Worm (Caenorhabditis elegans) whole organism, L3 larva: ENCODE data around the gene gakh-1.

Experiments
- ZK546.5 ChIP-seq: sonication (generic microtip); optimal IDR thresholded peaks from 2 replicates; lab custom pipeline; 2017; ENCODE audit warnings: missing biosample characterization, missing genetic modification characterization
- elt-1 ChIP-seq: fragments of 150-350 bp; optimal IDR thresholded peaks from 2 replicates; lab custom pipeline; 2014; ENCODE audit warnings: missing biosample characterization, missing genetic modification characterization
- eor-1 ChIP-seq, 2 experiments: fragments of 150-350 bp; optimal IDR thresholded peaks; 2 replicates each; lab custom pipeline; 2014 to 2018; ENCODE audit warnings: missing biosample characterization in 2 of 2, missing genetic modification characterization in 2 of 2
- lin-39 ChIP-seq: fragments of 150-350 bp; optimal IDR thresholded peaks from 2 replicates; lab custom pipeline; 2018; ENCODE audit warnings: missing biosample characterization, missing genetic modification reagents, missing genetic modification characterization
- lsy-12 ChIP-seq: sonication (generic microtip); optimal IDR thresholded peaks from 2 replicates; lab custom pipeline; 2016; ENCODE audit warnings: mild to moderate bottlenecking, missing genetic modification characterization, missing compliant biosample characterization
- nhr-23 ChIP-seq: fragments of 150-350 bp; optimal IDR thresholded peaks from 2 replicates; lab custom pipeline; 2014; ENCODE audit warnings: missing biosample characterization, missing genetic modification reagents, missing genetic modification characterization
- nhr-76 ChIP-seq: fragments of 150-350 bp; sonication (generic microtip); optimal IDR thresholded peaks from 5 replicates; lab custom pipeline; 2014; ENCODE audit warnings: missing biosample characterization, missing genetic modification characterization
- nhr-77 ChIP-seq: fragments of 150-350 bp; optimal IDR thresholded peaks from 2 replicates; lab custom pipeline; 2014; ENCODE audit warnings: missing biosample characterization, missing genetic modification characterization
- pha-4 ChIP-seq: fragments of 150-350 bp; optimal IDR thresholded peaks from 2 replicates; lab custom pipeline; 2014; ENCODE audit warnings: missing biosample characterization, missing genetic modification reagents, missing genetic modification characterization
- unc-62 ChIP-seq: fragments of 150-350 bp; sonication (generic microtip); optimal IDR thresholded peaks from 4 replicates; lab custom pipeline; 2014; ENCODE audit warnings: missing biosample characterization, missing genetic modification reagents, missing genetic modification characterization
- zag-1 ChIP-seq: fragments of 150-350 bp; optimal IDR thresholded peaks from 2 replicates; lab custom pipeline; 2014; ENCODE audit warnings: missing biosample characterization, missing genetic modification characterization

- TF ChIP-seq nhr-76 (tag; lab: Kevin White, UChicago) (no peak), elt-1 (no peak), eor-1 (tag; optimal IDR thresholded peaks at IDR 0.05; lab: Kevin White, UChicago) (no peak), pha-4 (tag; lab: Kevin White, UChicago) (no peak), zag-1 (tag; lab: Kevin White, UChicago) (no peak), nhr-23 (tag; lab: Kevin White, UChicago) (no peak), ZK546.5 (no peak), nhr-77 (tag; lab: Kevin White, UChicago) (no peak), lin-39 (tag; lab: Kevin White, UChicago) (no peak), unc-62 (GFP tag; lab: Kevin White, UChicago) (no peak), lsy-12 (no peak)
Measured at ce11 chrX:5819702-5820470, 37.6 kb downstream of the gakh-1 start.
